Fruit fly (Drosophila melanogaster): ENCODE measurements around the gene Ncc69.

The Ncc69 gene

dm6 chr3L:12336339-12336738, 54.9 kb downstream of the Ncc69 start, which contains the start of gene CG10418 (continued):
- TF ChIP-seq dpn (GFP tag; optimal IDR thresholded peaks at IDR 0.05) (peak; percentile 37 to 61), CG7556 (GFP tag; optimal IDR thresholded peaks at IDR 0.05) (no peak), CG9797 (GFP tag; optimal IDR thresholded peaks at IDR 0.05) (peak; percentile 48), CG11398 (GFP tag; optimal IDR thresholded peaks at IDR 0.05) (no peak), Ssrp (tag; optimal IDR thresholded peaks at IDR 0.05) (peak; percentile 50), Awh (GFP tag; IDR thresholded peaks at IDR 0.05) (no peak), CG7372 (GFP tag; IDR thresholded peaks at IDR 0.05) (0 out of 2 replicates have a peak, but pooled peaks have one; percentile 16), Ada2b (GFP tag; IDR thresholded peaks at IDR 0.05) (no peak), Meics (GFP tag; optimal IDR thresholded peaks at IDR 0.05) (no peak), CG2120 (GFP tag; optimal IDR thresholded peaks at IDR 0.05) (peak; percentile 57), klu (GFP tag; IDR thresholded peaks at IDR 0.05) (0 out of 2 replicates have a peak, but pooled peaks have one; percentile 7), ind (GFP tag; optimal IDR thresholded peaks at IDR 0.05) (peak; percentile 65), sima (GFP tag; optimal IDR thresholded peaks at IDR 0.05) (no peak), Ptx1 (GFP tag; IDR thresholded peaks at IDR 0.05) (peak; percentile 39), CG34224 (GFP tag; IDR thresholded peaks at IDR 0.05; ENCODE audit: partially characterized antibody) (peak; percentile 77), maf-S (GFP tag; optimal IDR thresholded peaks at IDR 0.05) (no peak), Sry-δ (GFP tag; optimal IDR thresholded peaks at IDR 0.05) (peak; percentile 86), eyg (GFP tag; optimal IDR thresholded peaks at IDR 0.05) (no peak), tll (GFP tag; optimal IDR thresholded peaks at IDR 0.05) (no peak), cad (GFP tag; optimal IDR thresholded peaks at IDR 0.05) (no peak), CG13287 (GFP tag; IDR thresholded peaks at IDR 0.05; ENCODE audit: partially characterized antibody) (peak; percentile 84), usp (GFP tag; optimal IDR thresholded peaks at IDR 0.05) (no peak), B-H1 (GFP tag; IDR thresholded peaks at IDR 0.05) (no peak), CG4282 (GFP tag; optimal IDR thresholded peaks at IDR 0.05) (no peak), CG8944 (GFP tag; optimal IDR thresholded peaks at IDR 0.05) (no peak), CG16863 (GFP tag; optimal IDR thresholded peaks at IDR 0.05) (peak; percentile 14), ham (GFP tag; IDR thresholded peaks at IDR 0.05) (no peak), CG30431 (GFP tag; optimal IDR thresholded peaks at IDR 0.05) (no peak), seq (GFP tag; IDR thresholded peaks at IDR 0.05) (no peak), CG12391 (tag; optimal IDR thresholded peaks at IDR 0.05) (peak; percentile 75), CG16779 (GFP tag; IDR thresholded peaks at IDR 0.05) (no peak), wor (GFP tag; IDR thresholded peaks at IDR 0.05) (no peak), CG17802 (tag; optimal IDR thresholded peaks at IDR 0.05) (no peak), Atf-2 (GFP tag; optimal IDR thresholded peaks at IDR 0.05) (no peak), hbn (GFP tag; IDR thresholded peaks at IDR 0.05; ENCODE audit: partially characterized antibody) (peak; percentile 79), Doc3 (GFP tag; IDR thresholded peaks at IDR 0.05; ENCODE audit: partially characterized antibody) (peak; percentile 78), crc (GFP tag; optimal IDR thresholded peaks at IDR 0.05) (no peak), CG17385 (GFP tag; optimal IDR thresholded peaks at IDR 0.05) (no peak), CG8924 (tag; optimal IDR thresholded peaks at IDR 0.05) (peak; percentile 49), h (optimal IDR thresholded peaks at IDR 0.05) (no peak), Nf-YB (GFP tag; optimal IDR thresholded peaks at IDR 0.05) (no peak), MTF-1 (GFP tag; optimal IDR thresholded peaks at IDR 0.05; ENCODE audit: borderline replicate concordance) (no peak), HLH3B (GFP tag; IDR thresholded peaks at IDR 0.05) (no peak), CG8290 (GFP tag; optimal IDR thresholded peaks at IDR 0.05) (peak; percentile 20), CG8290 (tag; optimal IDR thresholded peaks at IDR 0.05) (no peak), so (GFP tag; IDR thresholded peaks at IDR 0.05) (no peak), CG18599 (GFP tag; optimal IDR thresholded peaks at IDR 0.05) (no peak), zfh2 (GFP tag; optimal IDR thresholded peaks at IDR 0.05) (peak; percentile 14), CG3281 (GFP tag; optimal IDR thresholded peaks at IDR 0.05) (no peak), CG12942 (GFP tag; optimal IDR thresholded peaks at IDR 0.05) (peak; percentile 27), CG13624 (GFP tag; optimal IDR thresholded peaks at IDR 0.05) (peak; percentile 6), CG6765 (GFP tag; optimal IDR thresholded peaks at IDR 0.05) (no peak), CG1792 (GFP tag; optimal IDR thresholded peaks at IDR 0.05) (no peak)

Measured in whole organism, embryonic.